Fruit fly (Drosophila melanogaster) whole organism, prepupa: Measurements from ENCODE around the gene RhoGEF4.
A peak's percentile ranks its signal among the peaks of the same experiment; 100 is the strongest.

Experiments used
- CG10669 ChIP-seq: fragments of 200-800 bp; sonication (Bioruptor generic); optimal IDR thresholded peaks from 3 replicates; lab custom pipeline; 2018; ENCODE audit warnings: missing biosample characterization, mild to moderate bottlenecking, missing genetic modification characterization, moderate library complexity
- CG11294 ChIP-seq: fragments of 200-800 bp; sonication (Bioruptor generic); IDR thresholded peaks from 2 replicates; pipeline ENCODE4 v1.3.6; 2022; ENCODE audit warnings: missing biosample characterization, missing genetic modification characterization
- CG11902 ChIP-seq: fragments of 200-800 bp; sonication (Bioruptor generic); optimal IDR thresholded peaks from 3 replicates; lab custom pipeline; 2016; ENCODE audit warnings: missing biosample characterization, missing genetic modification characterization
- CG15336 ChIP-seq: fragments of 200-800 bp; sonication (Bioruptor generic); IDR thresholded peaks from 2 replicates; pipeline ENCODE4 v1.3.6; 2022; ENCODE audit warnings: missing biosample characterization, missing genetic modification characterization
- CG1621 ChIP-seq: fragments of 200-800 bp; sonication (Bioruptor generic); optimal IDR thresholded peaks from 3 replicates; lab custom pipeline; 2018; ENCODE audit warnings: missing biosample characterization, mild to moderate bottlenecking, missing genetic modification characterization
- CG16779 ChIP-seq: fragments of 200-800 bp; sonication (Bioruptor generic); optimal IDR thresholded peaks from 3 replicates; lab custom pipeline; 2017; ENCODE audit warnings: missing biosample characterization, mild to moderate bottlenecking, missing genetic modification characterization
- CG3032 ChIP-seq: fragments of 200-800 bp; optimal IDR thresholded peaks from 2 replicates; lab custom pipeline; 2019; ENCODE audit warnings: missing biosample characterization, mild to moderate bottlenecking, missing genetic modification characterization, moderate library complexity
- CG31627 ChIP-seq: fragments of 200-800 bp; sonication (Bioruptor generic); optimal IDR thresholded peaks from 3 replicates; lab custom pipeline; 2016; ENCODE audit warnings: missing biosample characterization, missing genetic modification characterization
- CG34406 ChIP-seq: fragments of 200-800 bp; sonication (Bioruptor generic); optimal IDR thresholded peaks from 3 replicates; lab custom pipeline; 2016; ENCODE audit warnings: missing biosample characterization, missing genetic modification characterization
- CG3919 ChIP-seq: fragments of 200-800 bp; sonication (Bioruptor generic); optimal IDR thresholded peaks from 3 replicates; lab custom pipeline; 2016; ENCODE audit warnings: missing biosample characterization, missing genetic modification characterization
- CG4318 ChIP-seq: fragments of 200-800 bp; sonication (Bioruptor generic); optimal IDR thresholded peaks from 3 replicates; lab custom pipeline; 2017; ENCODE audit warnings: missing biosample characterization, mild to moderate bottlenecking, missing genetic modification characterization
- CG6276 ChIP-seq: fragments of 200-800 bp; sonication (Bioruptor generic); optimal IDR thresholded peaks from 2 replicates; lab custom pipeline; 2017; ENCODE audit warnings: missing biosample characterization, mild to moderate bottlenecking, missing genetic modification characterization
- CG6792 ChIP-seq: fragments of 200-800 bp; sonication (Bioruptor generic); optimal IDR thresholded peaks from 3 replicates; lab custom pipeline; 2016; ENCODE audit warnings: missing biosample characterization, missing genetic modification characterization
- CG6808 ChIP-seq: fragments of 200-800 bp; sonication (Bioruptor generic); optimal IDR thresholded peaks from 3 replicates; lab custom pipeline; 2017; ENCODE audit warnings: missing biosample characterization, missing genetic modification characterization, mild to moderate bottlenecking, moderate library complexity, missing genetic modification reagents
- CG6854 ChIP-seq: fragments of 200-800 bp; sonication (Bioruptor generic); optimal IDR thresholded peaks from 2 replicates; lab custom pipeline; 2017; ENCODE audit warnings: missing biosample characterization, mild to moderate bottlenecking, missing genetic modification characterization
- CG8119 ChIP-seq: fragments of 200-800 bp; sonication (Bioruptor generic); IDR thresholded peaks from 3 replicates; pipeline ENCODE4 v1.3.6; 2022; ENCODE audit warnings: missing biosample characterization, missing genetic modification characterization
- CG8319 ChIP-seq: fragments of 200-800 bp; sonication (Bioruptor generic); optimal IDR thresholded peaks from 3 replicates; lab custom pipeline; 2016; ENCODE audit warnings: missing biosample characterization, missing genetic modification characterization
- CG9139 ChIP-seq: fragments of 200-800 bp; sonication (Bioruptor generic); optimal IDR thresholded peaks from 3 replicates; lab custom pipeline; 2017; ENCODE audit warnings: missing biosample characterization, mild to moderate bottlenecking, missing genetic modification characterization
- Eip75B ChIP-seq: fragments of 200-800 bp; sonication (Bioruptor generic); optimal IDR thresholded peaks from 3 replicates; lab custom pipeline; 2016; ENCODE audit warnings: missing biosample characterization, missing genetic modification characterization
- Eip78C ChIP-seq: fragments of 200-800 bp; sonication (Bioruptor generic); peaks from one replicate; lab custom pipeline; 2016; ENCODE audit warnings: missing biosample characterization, missing genetic modification characterization
- Eip93F ChIP-seq: fragments of 200-800 bp; sonication (Bioruptor generic); optimal IDR thresholded peaks from 2 replicates; lab custom pipeline; 2016; ENCODE audit warnings: missing biosample characterization, mild to moderate bottlenecking, missing genetic modification characterization
- Ets21C ChIP-seq: fragments of 200-800 bp; sonication (Bioruptor generic); optimal IDR thresholded peaks from 3 replicates; lab custom pipeline; 2016; ENCODE audit warnings: missing biosample characterization, missing genetic modification characterization
- Ets96B ChIP-seq: fragments of 200-800 bp; optimal IDR thresholded peaks from 2 replicates; lab custom pipeline; 2019; ENCODE audit warnings: missing biosample characterization, mild to moderate bottlenecking, missing genetic modification characterization, moderate library complexity
- Gug ChIP-seq: fragments of 200-800 bp; sonication (Bioruptor generic); IDR thresholded peaks from 2 replicates; pipeline ENCODE4 v1.3.6; 2022; ENCODE audit warnings: missing biosample characterization, missing genetic modification characterization
- Hr38 ChIP-seq: sonication (Bioruptor generic); optimal IDR thresholded peaks from 2 replicates; lab custom pipeline; 2016; ENCODE audit warnings: missing biosample characterization, missing genetic modification characterization
- Hr39 ChIP-seq: fragments of 200-800 bp; sonication (Bioruptor generic); optimal IDR thresholded peaks from 2 replicates; lab custom pipeline; 2016; ENCODE audit warnings: missing biosample characterization, missing genetic modification characterization
- Hr4 ChIP-seq: fragments of 200-800 bp; sonication (Bioruptor generic); optimal IDR thresholded peaks from 3 replicates; lab custom pipeline; 2016; ENCODE audit warnings: missing biosample characterization, missing genetic modification characterization
- Lpt ChIP-seq: fragments of 200-800 bp; sonication (Bioruptor generic); optimal IDR thresholded peaks from 3 replicates; lab custom pipeline; 2016; ENCODE audit warnings: missing biosample characterization, missing genetic modification characterization
- Met ChIP-seq: fragments of 200-800 bp; sonication (Bioruptor generic); optimal IDR thresholded peaks from 3 replicates; lab custom pipeline; 2016; ENCODE audit warnings: missing biosample characterization, missing genetic modification characterization
- OdsH ChIP-seq: fragments of 200-800 bp; sonication (Bioruptor generic); optimal IDR thresholded peaks from 3 replicates; lab custom pipeline; 2016; ENCODE audit warnings: missing biosample characterization, missing genetic modification characterization
- Smox ChIP-seq: fragments of 200-800 bp; sonication (Bioruptor generic); optimal IDR thresholded peaks from 3 replicates; lab custom pipeline; 2016; ENCODE audit warnings: missing biosample characterization, missing genetic modification characterization
- Sox14 ChIP-seq: fragments of 200-800 bp; sonication (Bioruptor generic); optimal IDR thresholded peaks from 3 replicates; lab custom pipeline; 2016; ENCODE audit warnings: missing biosample characterization, missing genetic modification characterization
- achi ChIP-seq: fragments of 200-800 bp; sonication (Bioruptor generic); optimal IDR thresholded peaks from 3 replicates; lab custom pipeline; 2016; ENCODE audit warnings: missing biosample characterization, missing genetic modification characterization
- cyc ChIP-seq: fragments of 200-800 bp; sonication (Bioruptor generic); optimal IDR thresholded peaks from 3 replicates; lab custom pipeline; 2016; ENCODE audit warnings: missing biosample characterization, missing genetic modification characterization
- dac ChIP-seq: fragments of 200-800 bp; sonication (Bioruptor generic); optimal IDR thresholded peaks from 2 replicates; lab custom pipeline; 2017; ENCODE audit warnings: missing biosample characterization, mild to moderate bottlenecking, missing genetic modification characterization
- dsx ChIP-seq: fragments of 200-800 bp; optimal IDR thresholded peaks from 3 replicates; lab custom pipeline; 2019; ENCODE audit warnings: missing biosample characterization, mild to moderate bottlenecking, missing genetic modification characterization, moderate library complexity; ENCODE audit not compliant: poor library complexity, severe bottlenecking
- eg ChIP-seq: fragments of 200-800 bp; sonication (Bioruptor generic); IDR thresholded peaks from 3 replicates; pipeline ENCODE4 v1.3.6; 2022; ENCODE audit warnings: missing biosample characterization, missing genetic modification characterization
- esn ChIP-seq: fragments of 200-800 bp; sonication (Bioruptor generic); optimal IDR thresholded peaks from 2 replicates; lab custom pipeline; 2016; ENCODE audit warnings: missing biosample characterization, mild to moderate bottlenecking, missing genetic modification characterization, moderate library complexity
- fd59A ChIP-seq: fragments of 200-800 bp; sonication (Bioruptor generic); optimal IDR thresholded peaks from 2 replicates; lab custom pipeline; 2017; ENCODE audit warnings: missing biosample characterization, mild to moderate bottlenecking, missing genetic modification characterization, missing genetic modification reagents
- fd85E ChIP-seq: fragments of 200-800 bp; sonication (Bioruptor generic); optimal IDR thresholded peaks from 3 replicates; lab custom pipeline; 2016; ENCODE audit warnings: missing biosample characterization, missing genetic modification characterization
- lz ChIP-seq: fragments of 200-800 bp; sonication (Bioruptor generic); optimal IDR thresholded peaks from 3 replicates; lab custom pipeline; 2016; ENCODE audit warnings: missing biosample characterization, missing genetic modification characterization
- salr ChIP-seq, 2 experiments: fragments of 200-800 bp; sonication (Bioruptor generic); optimal IDR thresholded peaks; 3 replicates each; lab custom pipeline; 2016 to 2018; ENCODE audit warnings: missing biosample characterization in 2 of 2, missing genetic modification characterization in 2 of 2, mild to moderate bottlenecking in 1 of 2
- topi ChIP-seq: fragments of 200-800 bp; sonication (Bioruptor generic); optimal IDR thresholded peaks from 3 replicates; lab custom pipeline; 2016; ENCODE audit warnings: missing biosample characterization, missing genetic modification characterization
- vri ChIP-seq: fragments of 200-800 bp; sonication (Bioruptor generic); optimal IDR thresholded peaks from 3 replicates; lab custom pipeline; 2016; ENCODE audit warnings: missing biosample characterization, mild to moderate bottlenecking, missing genetic modification characterization

RhoGEF4 gene

dm6 chr3L:7344965-7345427 lies 21.8 kb upstream of the RhoGEF4 start, which contains the start of gene Cln7 (continued):
- no peak for TF ChIP-seq salr (GFP tag; optimal IDR thresholded peaks at IDR 0.05; lab: Kevin White, UChicago)
- TF ChIP-seq CG1621 (tag; lab: Kevin White, UChicago): peak; percentile 26
- no peak for TF ChIP-seq CG4318 (GFP tag; lab: Kevin White, UChicago)
- peak; percentile 47 for TF ChIP-seq CG3919
- peak; percentile 40 for TF ChIP-seq CG6808 (GFP tag; lab: Kevin White, UChicago)
- no peak for TF ChIP-seq Ets21C (GFP tag; lab: Kevin White, UChicago)
- TF ChIP-seq Lpt (GFP tag; lab: Kevin White, UChicago): peak; percentile 59
- peak; percentile 71 for TF ChIP-seq esn
- peak; percentile 73 for TF ChIP-seq CG9139 (GFP tag; lab: Kevin White, UChicago)
- peak; percentile 69 for TF ChIP-seq CG16779 (tag; lab: Kevin White, UChicago)
- TF ChIP-seq Hr38 (GFP tag; lab: Kevin White, UChicago): no peak
- peak; percentile 79 for TF ChIP-seq fd85E (GFP tag; lab: Kevin White, UChicago)
- no peak for TF ChIP-seq Hr39 (GFP tag; lab: Kevin White, UChicago)
- TF ChIP-seq Sox14: peak; percentile 88
- no peak for TF ChIP-seq CG8319 (GFP tag; lab: Kevin White, UChicago)
- TF ChIP-seq CG6854 (GFP tag; lab: Kevin White, UChicago): peak; percentile 85
- TF ChIP-seq CG34406 (GFP tag; lab: Kevin White, UChicago): peak; percentile 54
- no peak for TF ChIP-seq CG11902
- no peak for TF ChIP-seq OdsH
- peak; percentile 36 for TF ChIP-seq Ets96B (tag; lab: Kevin White, UChicago)
- peak; percentile 77; the same call in 2 of the 3 replicates for TF ChIP-seq eg

dm6 chr3L:7344001-7344400 lies 20.8 kb upstream of the RhoGEF4 start:
- TF ChIP-seq CG11294 (GFP tag; lab: Robert Waterston, UW) (no peak), Ets96B (tag; lab: Kevin White, UChicago) (no peak)

- peak; percentile 68 for TF ChIP-seq CG6854 (GFP tag; lab: Kevin White, UChicago)
- peak; percentile 57 for TF ChIP-seq CG15336 (GFP tag; lab: Robert Waterston, UW)
- no peak for TF ChIP-seq Ets21C (GFP tag; lab: Kevin White, UChicago)
- peak; percentile 13 for TF ChIP-seq esn
- no peak for TF ChIP-seq Hr4 (GFP tag; lab: Kevin White, UChicago)
- TF ChIP-seq dsx (GFP tag; lab: Kevin White, UChicago): no peak
- TF ChIP-seq Eip78C (GFP tag; lab: Kevin White, UChicago): peak; percentile 60
- peak; percentile 6; the same call in 1 of the 3 replicates for TF ChIP-seq eg
- TF ChIP-seq Sox14: no peak
- no peak for TF ChIP-seq Hr38 (GFP tag; lab: Kevin White, UChicago)
- no peak for TF ChIP-seq Met
- TF ChIP-seq Ets96B (tag; lab: Kevin White, UChicago): no peak
- TF ChIP-seq Eip75B (GFP tag; lab: Kevin White, UChicago): no peak
Measured at dm6 chr3L:7339216-7339742, 16.1 kb upstream of the RhoGEF4 start, which contains the start of the genes lark and eco. TSS of gene lark (plus strand) at chr3L:7339266. TSS of gene eco (minus strand) at chr3L:7339340.

dm6 chr3L:7338786-7339185 lies 15.6 kb upstream of the RhoGEF4 start:
- TF ChIP-seq CG10669: no peak
- no peak for TF ChIP-seq dac (GFP tag; lab: Kevin White, UChicago)
- TF ChIP-seq achi (GFP tag; lab: Kevin White, UChicago): no peak
- no peak for TF ChIP-seq CG6276
- no peak for TF ChIP-seq Gug
- TF ChIP-seq salr (GFP tag; optimal IDR thresholded peaks at IDR 0.05; lab: Kevin White, UChicago): no peak
- no peak for TF ChIP-seq fd59A (GFP tag; lab: Kevin White, UChicago)
- no peak for TF ChIP-seq Smox (GFP tag; lab: Kevin White, UChicago)
- no peak for TF ChIP-seq CG15336 (GFP tag; lab: Robert Waterston, UW)
- no peak for TF ChIP-seq CG6792 (GFP tag; lab: Kevin White, UChicago)
- no peak for TF ChIP-seq Eip93F (GFP tag; lab: Kevin White, UChicago)
- TF ChIP-seq CG3032 (tag; lab: Kevin White, UChicago): no peak
- 0 out of 3 replicates have a peak, but pooled peaks have one; percentile 10 for TF ChIP-seq eg
- no peak for TF ChIP-seq vri
- no peak for TF ChIP-seq CG4318 (GFP tag; lab: Kevin White, UChicago)
- TF ChIP-seq CG16779 (tag; lab: Kevin White, UChicago): no peak
- no peak for TF ChIP-seq CG31627 (GFP tag; lab: Kevin White, UChicago)
- peak; percentile 11 for TF ChIP-seq cyc (GFP tag; lab: Kevin White, UChicago)
- TF ChIP-seq dsx (GFP tag; lab: Kevin White, UChicago): no peak
- TF ChIP-seq CG11902: no peak
- no peak for TF ChIP-seq CG8119 (GFP tag; lab: Robert Waterston, UW)
- peak; percentile 32 for TF ChIP-seq lz
- no peak for TF ChIP-seq OdsH
- TF ChIP-seq topi (GFP tag; lab: Kevin White, UChicago): no peak
